Fruit fly (Drosophila melanogaster) S2 (cell line): ENCODE results near the gene orb2.

ENCODE experiments used
- CG8478 ChIP-seq: fragments of >200 bp; optimal IDR thresholded peaks from 2 replicates; lab custom pipeline; 2018
- CTCF ChIP-seq, 2 experiments: fragments of >200 bp; optimal IDR thresholded peaks; 2 replicates each; lab custom pipeline; 2018

orb2 gene

DNA sequence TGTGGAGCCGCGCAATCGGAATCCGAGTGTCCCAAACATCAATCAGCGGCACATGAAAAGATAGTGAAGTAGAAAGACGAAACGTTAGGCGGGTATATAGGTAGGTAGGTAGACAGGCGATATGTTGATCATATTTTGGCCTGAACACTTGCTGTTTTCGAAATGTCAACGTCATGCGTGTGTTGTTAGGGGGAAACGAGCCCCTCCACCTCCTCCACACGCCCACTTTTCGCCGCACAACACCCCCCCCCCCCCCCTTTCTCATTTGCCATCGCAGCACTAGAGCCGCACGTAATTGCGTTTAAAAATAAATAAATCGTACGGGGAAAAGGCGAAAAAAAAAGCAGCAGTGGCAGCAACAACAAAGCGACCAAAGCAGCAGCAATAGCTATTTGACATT, 4.4 kb downstream of the orb2 start:
- TF ChIP-seq CTCF (optimal IDR thresholded peaks at IDR 0.05; lab: Kevin White, UChicago), result no peak
- TF ChIP-seq CG8478, result no peak

DNA sequence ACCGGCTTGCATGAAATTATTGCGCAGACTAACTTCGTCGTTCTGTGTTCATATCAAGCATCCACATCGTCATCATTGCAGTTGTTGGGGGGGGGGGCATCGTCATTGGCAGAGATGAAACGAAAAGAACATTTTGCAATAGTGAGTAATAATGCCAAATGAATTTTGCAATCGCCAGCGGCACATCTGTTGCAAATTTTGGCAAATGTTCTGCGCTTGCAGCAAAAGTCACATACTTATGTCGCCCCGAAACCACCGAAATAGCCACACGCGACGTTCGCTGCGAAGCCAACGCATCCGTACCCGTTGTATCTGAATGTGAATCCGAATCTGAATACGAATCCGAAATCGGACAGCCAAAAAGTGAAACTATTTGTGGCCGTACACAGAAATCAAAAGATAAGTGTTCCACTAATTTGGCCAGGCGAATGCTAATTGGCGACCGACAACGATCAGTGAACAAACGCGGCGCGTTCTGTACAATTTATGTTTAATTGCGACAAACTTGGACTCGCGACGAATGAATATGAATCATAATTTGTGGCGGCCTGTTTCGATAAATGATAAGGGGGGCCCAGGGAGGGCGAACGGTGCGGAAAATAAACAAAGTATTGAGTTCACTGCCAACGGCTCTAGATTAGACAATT, 6.3 kb downstream of the orb2 start:
- TF ChIP-seq CG8478, result no peak
- TF ChIP-seq CTCF (optimal IDR thresholded peaks at IDR 0.05; lab: Kevin White, UChicago), result no peak

DNA sequence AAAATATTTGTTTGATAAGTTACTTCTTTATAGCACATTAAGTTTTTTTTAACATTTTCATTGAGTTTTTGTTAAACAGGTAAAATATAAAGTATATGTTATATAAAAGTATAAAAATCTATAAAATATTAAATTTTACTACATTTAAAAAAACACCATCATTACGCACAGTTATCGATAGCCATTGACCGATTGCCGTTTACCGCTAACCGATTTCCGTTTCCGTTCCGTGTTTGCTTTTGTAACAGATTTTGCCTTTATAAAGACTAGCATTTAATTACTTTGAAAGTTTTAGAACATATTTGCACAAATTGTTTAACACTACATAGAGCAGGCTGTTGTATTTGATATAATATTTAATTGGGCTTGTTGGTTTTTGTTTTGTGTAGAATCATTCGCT, 14.6 kb downstream of the orb2 start:
- no peak for TF ChIP-seq CG8478
- TF ChIP-seq CTCF (optimal IDR thresholded peaks at IDR 0.05; lab: Kevin White, UChicago), result no peak

DNA sequence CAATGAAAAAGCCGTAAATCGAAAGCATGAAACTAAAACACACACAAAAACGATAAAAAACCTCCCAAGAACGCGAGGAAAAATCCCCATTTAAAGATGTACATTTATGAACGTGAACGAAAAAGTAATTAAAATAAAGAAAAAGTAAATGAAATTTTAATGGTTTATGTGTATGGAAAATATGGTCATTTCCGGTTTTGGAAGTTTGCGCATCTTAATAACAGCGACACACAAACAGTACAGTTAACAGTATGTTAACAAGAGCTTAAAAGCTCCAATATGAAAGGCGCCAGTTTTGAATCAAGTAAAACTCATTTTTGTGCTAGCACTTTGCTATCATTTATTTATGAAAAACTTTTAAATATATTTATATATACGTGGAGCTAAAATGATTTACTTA, 22.3 kb downstream of the orb2 start:
- TF ChIP-seq CG8478 (no peak), CTCF (optimal IDR thresholded peaks at IDR 0.05; lab: Kevin White, UChicago) (no peak)

DNA sequence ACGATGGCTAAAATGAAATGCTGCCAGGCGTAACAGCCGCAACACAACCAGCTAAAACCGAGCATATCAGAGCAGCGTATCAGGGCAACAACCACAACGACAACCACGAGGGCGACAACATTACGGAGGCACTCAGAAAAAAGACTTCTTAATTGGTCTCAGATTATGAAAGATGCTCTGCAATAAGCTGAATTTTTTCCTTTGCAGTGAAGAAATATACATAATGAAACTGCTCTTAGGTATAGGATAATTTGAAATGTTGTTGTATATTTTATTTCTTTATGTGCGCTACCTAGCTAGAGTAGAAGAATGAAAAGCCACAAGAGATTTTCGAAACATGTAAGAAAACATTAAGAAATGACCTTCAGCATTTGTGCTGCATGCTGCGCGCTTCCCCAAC, 24.7 kb downstream of the orb2 start:
- no peak for TF ChIP-seq CTCF (optimal IDR thresholded peaks at IDR 0.05; lab: Kevin White, UChicago)
- TF ChIP-seq CG8478, result no peak

DNA sequence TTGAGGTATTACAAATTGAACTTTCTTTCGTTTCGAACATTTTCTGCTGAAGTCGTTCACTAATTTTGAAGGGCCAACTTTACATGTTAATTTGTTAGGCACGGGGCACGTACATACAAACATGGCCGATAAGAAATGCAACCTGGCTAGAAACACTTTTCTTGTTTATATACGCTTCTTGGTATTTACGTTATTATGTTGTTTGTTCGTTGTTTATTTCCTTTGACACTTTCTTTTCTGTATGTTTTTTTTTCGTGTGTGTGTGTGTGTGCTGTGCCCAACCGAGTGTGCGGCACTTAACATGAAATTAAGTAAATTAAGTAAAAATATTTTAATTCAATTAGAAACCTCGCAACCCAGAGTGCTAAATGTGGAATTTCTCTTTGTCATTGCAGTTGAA, 28.6 kb downstream of the orb2 start:
- TF ChIP-seq CG8478, result no peak
- TF ChIP-seq CTCF (optimal IDR thresholded peaks at IDR 0.05; lab: Kevin White, UChicago), result no peak

DNA sequence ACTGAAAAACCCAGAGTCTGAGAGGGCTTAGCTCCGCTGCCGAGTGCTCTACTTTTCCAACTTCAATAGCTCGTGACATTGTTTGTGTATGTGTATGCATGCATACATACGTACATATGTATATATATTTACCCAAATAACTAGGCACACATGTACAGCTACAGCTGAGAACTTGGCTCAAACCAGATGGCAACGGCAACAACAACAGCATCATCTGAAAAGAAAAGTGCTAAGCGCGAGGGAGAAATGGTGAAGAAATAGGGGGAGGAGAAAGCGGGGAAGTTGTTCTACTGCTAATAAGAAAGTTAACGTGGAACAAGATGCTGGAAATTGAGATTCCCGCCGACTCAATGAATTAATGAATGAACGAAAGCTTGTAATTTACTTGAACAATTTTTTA, 29.3 kb downstream of the orb2 start:
- no peak for TF ChIP-seq CG8478
- no peak for TF ChIP-seq CTCF (optimal IDR thresholded peaks at IDR 0.05; lab: Kevin White, UChicago)

DNA sequence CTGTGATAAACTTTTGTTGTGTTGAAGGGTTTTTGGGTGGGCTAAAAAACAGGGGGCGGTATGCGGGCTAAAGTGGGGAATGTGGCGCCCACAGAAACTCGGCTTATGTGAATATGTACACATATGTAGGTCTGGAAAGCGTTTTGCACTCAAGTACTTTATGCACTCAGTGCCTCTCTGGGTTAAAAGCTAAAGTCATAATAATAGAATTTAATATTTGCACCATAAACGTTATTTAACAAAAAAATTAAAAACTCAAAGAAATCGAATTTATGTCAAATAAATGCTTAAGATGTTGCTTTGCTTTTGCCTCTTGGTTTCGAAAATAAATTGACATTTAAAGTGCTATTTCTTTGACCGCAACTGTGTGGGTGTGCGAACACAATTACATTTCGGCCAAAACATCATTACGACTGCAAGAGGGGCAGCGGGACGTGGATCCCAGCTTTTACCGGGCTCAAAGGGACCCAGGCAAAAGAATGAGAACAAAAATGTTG, 29.8 kb downstream of the orb2 start:
- TF ChIP-seq CTCF (optimal IDR thresholded peaks at IDR 0.05; lab: Kevin White, UChicago), result no peak
- no peak for TF ChIP-seq CG8478

DNA sequence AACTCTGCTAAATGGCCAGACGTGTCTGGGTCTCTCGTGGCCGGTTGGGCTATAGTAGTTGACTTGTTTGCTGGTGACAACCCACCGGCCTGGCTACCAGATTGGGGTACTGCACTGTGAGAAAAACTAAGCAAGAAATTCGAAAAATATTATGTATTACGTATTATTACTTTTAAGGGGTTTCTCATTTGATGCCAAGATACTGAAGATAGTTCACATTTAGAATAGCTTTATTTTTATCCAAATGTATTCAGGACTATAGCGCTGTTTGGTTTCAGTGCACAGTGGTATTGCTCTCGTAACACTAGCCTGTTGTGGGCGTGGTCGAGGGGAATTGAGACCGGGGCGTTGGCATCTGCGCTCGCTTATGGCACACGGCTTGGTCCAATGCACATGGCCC, 33.6 kb downstream of the orb2 start:
- TF ChIP-seq CTCF (optimal IDR thresholded peaks at IDR 0.05; lab: Kevin White, UChicago) (no peak), CG8478 (no peak)

DNA sequence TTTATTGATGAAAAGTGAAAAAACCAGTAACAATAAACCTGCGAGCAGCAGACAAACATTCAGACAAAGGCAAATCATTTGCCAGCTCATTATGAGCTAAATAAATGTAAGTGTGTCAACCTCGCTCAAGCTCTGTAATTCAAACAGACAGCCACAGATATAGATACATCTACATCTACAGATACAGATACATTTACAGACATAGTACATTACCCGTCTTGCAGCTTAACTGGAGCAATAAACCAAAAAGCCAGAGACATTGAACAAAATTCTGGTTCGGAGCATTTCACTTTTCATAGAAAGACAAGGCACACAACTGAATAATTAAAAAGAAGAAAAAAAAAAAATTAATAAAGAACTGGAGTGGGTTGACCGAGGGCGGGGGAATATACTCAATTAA, 34.6 kb downstream of the orb2 start:
- TF ChIP-seq CTCF (optimal IDR thresholded peaks at IDR 0.05; lab: Kevin White, UChicago) (no peak), CG8478 (no peak)

DNA sequence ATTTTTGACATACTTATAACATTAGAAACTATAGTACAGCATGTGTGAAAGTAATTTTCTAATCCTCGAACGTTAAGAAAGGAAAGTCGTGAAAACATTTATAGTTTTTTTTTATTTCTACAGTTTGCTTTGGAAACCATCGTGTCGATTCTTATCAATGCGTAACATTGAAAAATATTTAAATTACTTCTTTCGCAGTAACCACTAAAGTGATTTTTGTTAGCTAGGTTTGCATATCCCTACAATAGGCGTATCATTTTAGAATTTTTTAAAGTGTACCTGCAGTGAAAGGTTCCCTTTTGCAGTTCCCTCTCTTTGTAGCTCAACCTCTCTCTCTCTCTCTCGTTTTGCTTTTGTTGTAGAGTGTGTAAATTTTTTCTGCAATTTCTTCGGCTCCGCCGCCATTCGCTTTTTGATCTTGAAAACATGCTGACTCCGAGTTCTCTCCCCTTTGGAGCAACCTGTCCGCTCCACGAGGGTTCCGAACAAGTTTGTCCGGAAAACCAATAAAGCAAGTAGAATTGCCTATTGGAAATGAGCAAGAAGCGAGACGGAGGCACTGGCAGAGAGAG, 40.6 kb downstream of the orb2 start:
- TF ChIP-seq CG8478 (no peak), CTCF (optimal IDR thresholded peaks at IDR 0.05; lab: Kevin White, UChicago) (no peak)

DNA sequence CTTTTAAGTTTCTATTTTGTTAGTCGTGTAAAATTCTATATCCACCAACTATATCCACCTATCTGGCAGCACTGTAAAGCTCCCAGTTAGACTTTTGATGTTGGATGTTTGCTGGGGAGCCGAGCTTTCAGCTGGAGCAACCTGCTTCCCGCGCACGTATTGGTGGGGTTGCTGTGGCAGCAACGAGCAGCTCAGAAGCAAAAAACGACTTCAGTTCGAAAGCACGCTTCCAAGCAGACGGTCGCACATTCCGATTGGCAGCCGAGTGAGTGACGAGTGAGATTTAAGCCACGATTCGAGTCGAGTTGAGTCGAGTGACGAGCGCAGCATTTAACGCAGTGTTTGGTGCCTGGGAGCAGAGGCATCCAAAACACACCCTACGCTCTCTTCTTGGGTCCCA, 41.9 kb downstream of the orb2 start, which contains the start of the genes Tsp66E and mfr:
Gene Tsp66E (plus strand): TSS at position 168 of the 400 bp plus-strand sequence.
Gene mfr (minus strand): TSS at position 340 of the 400 bp plus-strand sequence.
- TF ChIP-seq CTCF (optimal IDR thresholded peaks at IDR 0.05; lab: Kevin White, UChicago) (no peak), CG8478 (no peak)

DNA sequence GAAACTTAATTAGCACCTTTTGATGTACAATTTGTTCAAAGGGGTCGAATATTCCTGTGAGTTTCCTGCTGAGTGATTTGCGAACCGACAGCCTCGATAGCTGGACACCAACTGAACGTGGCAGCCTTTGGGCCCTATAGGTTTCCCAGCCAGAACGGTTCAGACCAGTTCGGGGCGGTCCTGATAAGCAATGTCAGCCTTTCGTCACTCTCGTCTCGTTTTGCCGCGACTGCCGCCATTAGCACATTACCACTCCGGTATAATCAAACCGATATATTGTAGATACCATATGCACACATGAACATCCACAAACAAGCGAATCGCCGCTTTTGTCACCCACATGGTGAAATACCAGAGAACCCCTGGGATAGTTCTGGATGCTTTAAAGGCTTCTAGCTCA, 49.2 kb downstream of the orb2 start, which contains the start of gene TrpA1:
Gene TrpA1 (minus strand): TSS at position 101 of the 400 bp plus-strand sequence.
- TF ChIP-seq CG8478 (no peak), CTCF (optimal IDR thresholded peaks at IDR 0.05; lab: Kevin White, UChicago) (no peak)

DNA sequence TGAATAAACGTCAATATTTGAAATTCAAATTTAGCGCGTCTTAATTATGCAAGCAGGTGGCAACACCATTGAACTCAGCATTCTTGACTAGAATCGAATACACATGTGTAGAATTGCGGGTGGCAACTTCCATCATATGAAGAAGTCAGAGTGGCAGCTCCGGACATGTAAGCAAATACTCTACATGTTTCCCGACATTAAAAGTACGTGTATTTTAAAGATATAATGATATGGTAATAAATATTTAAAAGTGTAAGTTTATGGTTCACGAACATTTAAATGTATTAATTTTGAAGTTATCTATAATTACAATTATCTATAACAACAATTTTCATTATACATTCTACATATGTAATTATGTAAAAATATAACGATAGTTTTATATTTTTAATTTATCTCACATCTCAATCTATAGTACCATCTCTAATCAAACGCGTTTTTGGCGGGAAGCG, 63.1 kb downstream of the orb2 start, which contains the start of gene Mcm7:
Gene Mcm7 (plus strand): TSS at position 430 of the 452 bp plus-strand sequence.
- TF ChIP-seq CG8478, result no peak
- peak; percentile 62 to 76 for TF ChIP-seq CTCF (optimal IDR thresholded peaks at IDR 0.05; lab: Kevin White, UChicago)

DNA sequence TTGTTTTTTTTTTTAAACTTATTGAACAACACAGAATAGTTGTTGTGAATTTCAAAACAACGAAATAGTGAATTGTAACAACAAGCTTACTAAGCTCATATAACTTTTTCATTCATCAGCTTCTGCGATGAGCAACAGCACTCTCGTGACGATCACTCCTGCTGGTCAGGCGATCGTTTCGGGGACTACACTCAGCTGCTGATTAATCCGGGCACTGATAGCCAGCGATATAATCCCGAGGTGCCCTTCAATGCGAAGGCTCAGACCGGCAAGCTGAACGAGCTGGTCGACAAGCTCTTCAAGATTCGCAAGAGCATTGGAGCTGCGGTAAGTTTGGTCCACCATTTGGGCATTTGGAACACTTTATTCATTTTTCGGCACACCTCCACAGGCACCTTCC, 65.7 kb downstream of the orb2 start, which contains the start of gene CG43169:
Gene CG43169 (minus strand): TSS at position 101 of the 400 bp plus-strand sequence.
- TF ChIP-seq CG8478 (no peak), CTCF (optimal IDR thresholded peaks at IDR 0.05; lab: Kevin White, UChicago) (no peak)
